Fruit fly (Drosophila melanogaster) Kc167 (cell line): Measurements from ENCODE around the gene Dhc36C.

Experiments used
- Myc ChIP-seq: fragments of >200 bp; optimal IDR thresholded peaks from 2 replicates; lab custom pipeline; 2017; ENCODE audit warnings: missing external identifiers
- Sin3A ChIP-seq: fragments of >200 bp; optimal IDR thresholded peaks from 2 replicates; lab custom pipeline; 2018; ENCODE audit warnings: missing external identifiers
- h ChIP-seq: fragments of >200 bp; optimal IDR thresholded peaks from 3 replicates; lab custom pipeline; 2018; ENCODE audit warnings: missing external identifiers
- insv ChIP-seq: fragments of >200 bp; optimal IDR thresholded peaks from 3 replicates; lab custom pipeline; 2018; ENCODE audit warnings: missing external identifiers
- psq ChIP-seq: fragments of >200 bp; optimal IDR thresholded peaks from 2 replicates; lab custom pipeline; 2017; ENCODE audit warnings: missing external identifiers
- ttk ChIP-seq: sonication (Bioruptor generic); optimal IDR thresholded peaks from 2 replicates; lab custom pipeline; 2017; ENCODE audit warnings: missing external identifiers

Gene Dhc36C

dm6 chr2L:17500946-17501451 is at the start of gene Dhc36C, which contains the start of gene mEFTs:
TSS of gene Dhc36C (plus strand) at chr2L:17501401.
TSS of gene mEFTs (minus strand) at chr2L:17501106.
- TF ChIP-seq insv (no peak), ttk (lab: Kevin White, UChicago) (no peak), Myc (lab: Kevin White, UChicago) (no peak), h (lab: Kevin White, UChicago) (no peak), Sin3A (lab: Kevin White, UChicago) (no peak), psq (lab: Kevin White, UChicago) (no peak)

- TF ChIP-seq Myc (lab: Kevin White, UChicago): no peak
- no peak for TF ChIP-seq psq (lab: Kevin White, UChicago)
- TF ChIP-seq insv: no peak
- TF ChIP-seq h (lab: Kevin White, UChicago): no peak
- TF ChIP-seq ttk (lab: Kevin White, UChicago): no peak
- no peak for TF ChIP-seq Sin3A (lab: Kevin White, UChicago)
Observed at dm6 chr2L:17452084-17452483, 49.1 kb upstream of the Dhc36C start.

dm6 chr2L:17452624-17453023 is 48.6 kb upstream of the Dhc36C start, which contains the start of gene CG5050:
TSS of gene CG5050 (plus strand) at chr2L:17452924.
- no peak for TF ChIP-seq psq (lab: Kevin White, UChicago)
- no peak for TF ChIP-seq Myc (lab: Kevin White, UChicago)
- TF ChIP-seq ttk (lab: Kevin White, UChicago): no peak
- no peak for TF ChIP-seq Sin3A (lab: Kevin White, UChicago)
- TF ChIP-seq insv: no peak

- TF ChIP-seq insv: no peak
- TF ChIP-seq Sin3A (lab: Kevin White, UChicago): no peak
- no peak for TF ChIP-seq psq (lab: Kevin White, UChicago)
- no peak for TF ChIP-seq h (lab: Kevin White, UChicago)
- no peak for TF ChIP-seq ttk (lab: Kevin White, UChicago)
- TF ChIP-seq Myc (lab: Kevin White, UChicago): no peak
Observed at dm6 chr2L:17455823-17456222, 45.4 kb upstream of the Dhc36C start, which contains the start of gene SPH93. TSS of gene SPH93 (minus strand) at chr2L:17455923.

- no peak for TF ChIP-seq h (lab: Kevin White, UChicago)
- TF ChIP-seq ttk (lab: Kevin White, UChicago): no peak
- no peak for TF ChIP-seq Myc (lab: Kevin White, UChicago)
Observed at dm6 chr2L:17457944-17458343, 43.3 kb upstream of the Dhc36C start, which contains the start of gene CG18563. TSS of gene CG18563 (minus strand) at chr2L:17458044.

- TF ChIP-seq ttk (lab: Kevin White, UChicago) (no peak), psq (lab: Kevin White, UChicago) (no peak), Myc (lab: Kevin White, UChicago) (no peak), insv (no peak), h (lab: Kevin White, UChicago) (no peak), Sin3A (lab: Kevin White, UChicago) (no peak)
Observed at dm6 chr2L:17465915-17466677, 35.1 kb upstream of the Dhc36C start.

- TF ChIP-seq ttk (lab: Kevin White, UChicago) (no peak), insv (no peak), h (lab: Kevin White, UChicago) (no peak), Myc (lab: Kevin White, UChicago) (no peak), psq (lab: Kevin White, UChicago) (no peak), Sin3A (lab: Kevin White, UChicago) (no peak)
Observed at dm6 chr2L:17466950-17467349, 34.3 kb upstream of the Dhc36C start.

- TF ChIP-seq insv: no peak
- no peak for TF ChIP-seq Myc (lab: Kevin White, UChicago)
- no peak for TF ChIP-seq ttk (lab: Kevin White, UChicago)
- TF ChIP-seq h (lab: Kevin White, UChicago): no peak
- TF ChIP-seq Sin3A (lab: Kevin White, UChicago): no peak
- TF ChIP-seq psq (lab: Kevin White, UChicago): no peak
Observed at dm6 chr2L:17470630-17471029, 30.6 kb upstream of the Dhc36C start.

- TF ChIP-seq Sin3A (lab: Kevin White, UChicago): no peak
- no peak for TF ChIP-seq Myc (lab: Kevin White, UChicago)
- no peak for TF ChIP-seq psq (lab: Kevin White, UChicago)
- no peak for TF ChIP-seq h (lab: Kevin White, UChicago)
- no peak for TF ChIP-seq insv
- TF ChIP-seq ttk (lab: Kevin White, UChicago): no peak
Observed at dm6 chr2L:17471524-17471923, 29.7 kb upstream of the Dhc36C start, which contains the start of gene Sgt. TSS of gene Sgt (plus strand) at chr2L:17471603.

dm6 chr2L:17472582-17473524 is 28.3 kb upstream of the Dhc36C start, which contains the start of gene BicD:
TSS of gene BicD (minus strand) at chr2L:17473215.
- TF ChIP-seq insv (no peak), h (lab: Kevin White, UChicago) (no peak), ttk (lab: Kevin White, UChicago) (no peak), Sin3A (lab: Kevin White, UChicago) (no peak), Myc (lab: Kevin White, UChicago) (no peak), psq (lab: Kevin White, UChicago) (no peak)

dm6 chr2L:17477710-17478109 is 23.5 kb upstream of the Dhc36C start, which contains the start of gene cass:
TSS of gene cass (minus strand) at chr2L:17477888.
- TF ChIP-seq Myc (lab: Kevin White, UChicago): no peak
- no peak for TF ChIP-seq ttk (lab: Kevin White, UChicago)
- no peak for TF ChIP-seq h (lab: Kevin White, UChicago)
- TF ChIP-seq psq (lab: Kevin White, UChicago): no peak
- TF ChIP-seq Sin3A (lab: Kevin White, UChicago): no peak
- no peak for TF ChIP-seq insv
